Worm (Caenorhabditis elegans): ENCODE data around the gene B0365.9.

Gene B0365.9

ce11 chrV:13133380-13133779 is at the start of gene B0365.9:
Gene B0365.9, minus strand, starts transcription at chrV:13133565.
- TF ChIP-seq nhr-11 (tag; optimal IDR thresholded peaks at IDR 0.05) (no peak), T23F11.4 (GFP tag; optimal IDR thresholded peaks at IDR 0.05) (no peak), syd-9 (tag; optimal IDR thresholded peaks at IDR 0.05) (no peak), ref-2 (tag; optimal IDR thresholded peaks at IDR 0.05) (no peak), nfya-1 (tag; optimal IDR thresholded peaks at IDR 0.05) (no peak), Y22D7AL.16 (tag; optimal IDR thresholded peaks at IDR 0.05) (no peak), odd-2 (tag; optimal IDR thresholded peaks at IDR 0.05) (no peak), ceh-31 (tag; optimal IDR thresholded peaks at IDR 0.05) (no peak), pax-1 (tag; optimal IDR thresholded peaks at IDR 0.05) (no peak)

ce11 chrV:13181450-13181849 is 48.1 kb upstream of the B0365.9 start:
- no peak for TF ChIP-seq sox-2 (GFP tag; IDR thresholded peaks at IDR 0.05)
- TF ChIP-seq ceh-18 (tag; optimal IDR thresholded peaks at IDR 0.05): no peak
- TF ChIP-seq nhr-11 (tag; optimal IDR thresholded peaks at IDR 0.05): no peak
- no peak for TF ChIP-seq Y22D7AL.16 (tag; optimal IDR thresholded peaks at IDR 0.05)
- no peak for TF ChIP-seq elt-4 (tag; optimal IDR thresholded peaks at IDR 0.05)
- TF ChIP-seq dve-1 (tag; optimal IDR thresholded peaks at IDR 0.05): no peak
- TF ChIP-seq hlh-6 (tag; optimal IDR thresholded peaks at IDR 0.05): no peak
- TF ChIP-seq tbx-2 (tag; optimal IDR thresholded peaks at IDR 0.05): no peak
- TF ChIP-seq C08G9.2 (tag; optimal IDR thresholded peaks at IDR 0.05): no peak
- TF ChIP-seq unc-42 (tag; optimal IDR thresholded peaks at IDR 0.05): no peak
- TF ChIP-seq ttx-3 (tag; optimal IDR thresholded peaks at IDR 0.05): no peak
- TF ChIP-seq mec-3 (tag; optimal IDR thresholded peaks at IDR 0.05; ENCODE audit: borderline replicate concordance): no peak
- TF ChIP-seq ama-1 (optimal IDR thresholded peaks at IDR 0.05): no peak
- TF ChIP-seq unc-55 (GFP tag; optimal IDR thresholded peaks at IDR 0.05): no peak
- no peak for TF ChIP-seq hlh-13 (GFP tag; optimal IDR thresholded peaks at IDR 0.05)
- no peak for TF ChIP-seq nfya-1 (tag; optimal IDR thresholded peaks at IDR 0.05)
- TF ChIP-seq dmd-4 (tag; optimal IDR thresholded peaks at IDR 0.05; ENCODE audit: borderline replicate concordance): no peak
- no peak for TF ChIP-seq ceh-48 (tag; optimal IDR thresholded peaks at IDR 0.05)
- no peak for TF ChIP-seq T23F11.4 (GFP tag; optimal IDR thresholded peaks at IDR 0.05)
- TF ChIP-seq F13H6.1 (tag; optimal IDR thresholded peaks at IDR 0.05): no peak

- no peak for TF ChIP-seq madf-2 (tag; optimal IDR thresholded peaks at IDR 0.05)
- no peak for TF ChIP-seq npax-4 (tag; optimal IDR thresholded peaks at IDR 0.05)
- no peak for TF ChIP-seq ama-1 (optimal IDR thresholded peaks at IDR 0.05)
- TF ChIP-seq unc-42 (tag; optimal IDR thresholded peaks at IDR 0.05): no peak
- no peak for TF ChIP-seq F13H6.1 (tag; optimal IDR thresholded peaks at IDR 0.05)
- no peak for TF ChIP-seq dve-1 (tag; optimal IDR thresholded peaks at IDR 0.05)
- no peak for TF ChIP-seq ceh-9 (tag; optimal IDR thresholded peaks at IDR 0.05)
- no peak for TF ChIP-seq ceh-45 (GFP tag; IDR thresholded peaks at IDR 0.05)
- TF ChIP-seq fax-1 (tag; optimal IDR thresholded peaks at IDR 0.05): no peak
- TF ChIP-seq sox-4 (tag; optimal IDR thresholded peaks at IDR 0.05): no peak
- TF ChIP-seq odd-2 (tag; optimal IDR thresholded peaks at IDR 0.05): no peak
- TF ChIP-seq syd-9 (tag; optimal IDR thresholded peaks at IDR 0.05): no peak
Observed at ce11 chrV:13179986-13180591, 46.7 kb upstream of the B0365.9 start, which contains the start of gene cni-1. Gene cni-1, plus strand, starts transcription at chrV:13180330.

- no peak for TF ChIP-seq mec-3 (tag; optimal IDR thresholded peaks at IDR 0.05; ENCODE audit: borderline replicate concordance)
- TF ChIP-seq ceh-14 (tag; optimal IDR thresholded peaks at IDR 0.05): no peak
- TF ChIP-seq elt-2 (tag; optimal IDR thresholded peaks at IDR 0.05): no peak
- TF ChIP-seq nhr-11 (tag; optimal IDR thresholded peaks at IDR 0.05): no peak
- TF ChIP-seq ahr-1 (tag; optimal IDR thresholded peaks at IDR 0.05): no peak
- TF ChIP-seq ceh-24 (tag; optimal IDR thresholded peaks at IDR 0.05): no peak
Observed at ce11 chrV:13176814-13177213, 43.4 kb upstream of the B0365.9 start.
